Worm (Caenorhabditis elegans) whole organism, L4 larva: Measurements from ENCODE around the gene unc-84.

Experiments used
- ama-1 ChIP-seq: fragments of 150-350 bp; optimal IDR thresholded peaks from 2 replicates; lab custom pipeline; 2014; ENCODE audit warnings: inconsistent platforms, mixed read lengths
- ctbp-1 ChIP-seq: fragments of 200-800 bp; sonication (Bioruptor generic); IDR thresholded peaks from 2 replicates; pipeline ENCODE4 v1.3.6; 2022; ENCODE audit warnings: missing genetic modification reagents, missing genetic modification characterization, missing compliant biosample characterization
- egl-27 ChIP-seq: sonication (generic microtip); optimal IDR thresholded peaks from 3 replicates; lab custom pipeline; 2017; ENCODE audit warnings: missing biosample characterization, missing genetic modification reagents, missing genetic modification characterization

- no peak for TF ChIP-seq ctbp-1 (GFP tag; lab: Robert Waterston, UW)
- TF ChIP-seq ama-1 (lab: Kevin White, UChicago) = no peak
- TF ChIP-seq egl-27 = no peak
Measured at ce11 chrX:13556066-13556465, 28.5 kb upstream of the unc-84 start, which contains the start of gene glb-20.
